Fruit fly (Drosophila melanogaster): ENCODE measurements around the gene CG13101.

- no peak for TF ChIP-seq h (optimal IDR thresholded peaks at IDR 0.05)
- no peak for TF ChIP-seq insv (optimal IDR thresholded peaks at IDR 0.05)
- no peak for TF ChIP-seq psq (optimal IDR thresholded peaks at IDR 0.05)
- no peak for TF ChIP-seq ttk (optimal IDR thresholded peaks at IDR 0.05)
- no peak for TF ChIP-seq Sin3A (optimal IDR thresholded peaks at IDR 0.05)
- no peak for TF ChIP-seq Myc (optimal IDR thresholded peaks at IDR 0.05)
These were observed 47.1 kb upstream of the CG13101 start, which contains the start of gene CG9582 for dm6 chr2L:9031736-9032135.

Data from Kc167 (cell line).